Worm (Caenorhabditis elegans) whole organism, L4/young adult: Measurements from ENCODE around the gene gldi-11.

Source experiments
- W03F9.2 ChIP-seq: fragments of 150-350 bp; optimal IDR thresholded peaks from 2 replicates; lab custom pipeline; 2014; ENCODE audit warnings: missing biosample characterization, missing genetic modification characterization
- him-1 ChIP-seq: sonication (generic microtip); optimal IDR thresholded peaks from 2 replicates; lab custom pipeline; 2016; ENCODE audit warnings: missing genotype, missing genetic modification reagents, missing genetic modification characterization, missing compliant biosample characterization

DNA sequence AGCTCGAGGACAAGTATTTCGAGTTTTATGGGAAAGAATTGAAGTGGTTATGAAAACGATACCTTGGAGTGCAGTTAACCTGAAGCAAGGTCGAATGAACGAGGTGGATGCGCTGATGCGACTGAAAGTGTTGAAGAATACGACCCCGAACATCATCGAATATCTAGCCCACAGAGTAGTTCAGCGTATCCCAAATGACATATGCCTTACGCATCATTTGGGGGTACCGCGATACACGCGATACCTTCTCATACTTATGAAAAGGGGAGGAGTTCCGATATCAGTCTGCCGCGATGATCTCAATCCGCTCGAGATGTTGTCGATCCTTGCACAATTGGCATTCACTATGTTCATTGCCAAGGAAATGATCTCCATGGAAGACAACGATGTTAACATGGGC, 44.2 kb upstream of the gldi-11 start, which contains the start of gene T27F7.12:
- TF ChIP-seq W03F9.2 (tag; lab: Kevin White, UChicago): no peak
- no peak for TF ChIP-seq him-1 (tag; lab: Kevin White, UChicago)
